Worm (Caenorhabditis elegans) whole organism, midembryonic: ENCODE measurements around the gene rgs-6.

Experiments used
- T22C8.4 ChIP-seq: fragments of 200-800 bp; sonication (Bioruptor generic); IDR thresholded peaks from 2 replicates; pipeline ENCODE4 v1.3.6; 2022; ENCODE audit warnings: missing genetic modification characterization, missing compliant biosample characterization
- cog-1 ChIP-seq: sonication (generic microtip); optimal IDR thresholded peaks from 2 replicates; lab custom pipeline; 2016; ENCODE audit warnings: missing genetic modification characterization, missing compliant biosample characterization
- flt-1 ChIP-seq: fragments of 200-800 bp; sonication (Bioruptor generic); IDR thresholded peaks from 2 replicates; pipeline ENCODE4 v1.3.6; 2022; ENCODE audit warnings: missing genetic modification characterization, missing compliant biosample characterization
- klf-2 ChIP-seq: fragments of 200-800 bp; sonication (Bioruptor generic); conservative IDR thresholded peaks from 2 replicates; pipeline ENCODE4 v1.3.6; 2022; ENCODE audit warnings: missing genetic modification reagents, missing genetic modification characterization, missing compliant biosample characterization
- med-1 ChIP-seq: sonication (generic microtip); optimal IDR thresholded peaks from 2 replicates; lab custom pipeline; 2017; ENCODE audit warnings: missing genetic modification characterization, mild to moderate bottlenecking, missing compliant biosample characterization, antibody characterized with exemption, missing genetic modification reagents; ENCODE audit not compliant: insufficient read depth
- ref-1 ChIP-seq: fragments of 200-800 bp; sonication (Bioruptor generic); conservative IDR thresholded peaks from 2 replicates; pipeline ENCODE4 v1.3.6; 2022; ENCODE audit warnings: missing genetic modification reagents, missing genetic modification characterization, missing compliant biosample characterization
- tab-1 ChIP-seq: fragments of 200-800 bp; sonication (Bioruptor generic); IDR thresholded peaks from 2 replicates; pipeline ENCODE4 v1.3.6; 2022; ENCODE audit warnings: missing genetic modification characterization, missing compliant biosample characterization
- ztf-23 ChIP-seq: fragments of 200-800 bp; sonication (Bioruptor generic); IDR thresholded peaks from 2 replicates; pipeline ENCODE4 v1.3.6; 2022; ENCODE audit warnings: missing genetic modification reagents, missing genetic modification characterization, missing compliant biosample characterization
- ztf-29 ChIP-seq: fragments of 200-800 bp; sonication (Bioruptor generic); IDR thresholded peaks from 2 replicates; pipeline ENCODE4 v1.3.6; 2022; ENCODE audit warnings: missing genetic modification reagents, missing genetic modification characterization, missing compliant biosample characterization

ce11 chrX:5728956-5729467 lies 4.6 kb downstream of the rgs-6 start:
- TF ChIP-seq T22C8.4 (GFP tag; lab: Robert Waterston, UW) = no peak
- TF ChIP-seq flt-1 = no peak
- no peak for TF ChIP-seq tab-1 (GFP tag; lab: Robert Waterston, UW)
- TF ChIP-seq ztf-29 = no peak
- TF ChIP-seq ref-1 (GFP tag; lab: Robert Waterston, UW) = no peak
- TF ChIP-seq med-1 (GFP tag; lab: Kevin White, UChicago) = no peak
- no peak for TF ChIP-seq cog-1 (tag; lab: Kevin White, UChicago)
- TF ChIP-seq klf-2 (GFP tag; lab: Robert Waterston, UW) = no peak
- 0 out of 2 replicates have a peak, but pooled peaks have one; percentile 54 for TF ChIP-seq ztf-23 (GFP tag; lab: Robert Waterston, UW)
